Worm (Caenorhabditis elegans) whole organism, L1 larva: ENCODE measurements around the gene F54H5.5.

ENCODE experiments used
- aha-1 ChIP-seq: fragments of 150-350 bp; optimal IDR thresholded peaks from 2 replicates; lab custom pipeline; 2014; ENCODE audit warnings: missing biosample characterization, missing genetic modification characterization
- alr-1 ChIP-seq: fragments of 200-800 bp; sonication (Bioruptor generic); optimal IDR thresholded peaks from 2 replicates; lab custom pipeline; 2018; ENCODE audit warnings: borderline replicate concordance, mild to moderate bottlenecking, missing genetic modification characterization, missing compliant biosample characterization
- aly-2 ChIP-seq: fragments of 150-350 bp; optimal IDR thresholded peaks from 2 replicates; lab custom pipeline; 2014; ENCODE audit warnings: missing biosample characterization, missing genetic modification characterization
- blmp-1 ChIP-seq: fragments of 150-350 bp; optimal IDR thresholded peaks from 2 replicates; lab custom pipeline; 2014; ENCODE audit warnings: missing biosample characterization, missing genetic modification characterization
- ceh-63 ChIP-seq: fragments of 200-800 bp; sonication (Bioruptor generic); optimal IDR thresholded peaks from 2 replicates; lab custom pipeline; 2018; ENCODE audit warnings: mild to moderate bottlenecking, missing genetic modification characterization, missing compliant biosample characterization
- ceh-8 ChIP-seq: fragments of 200-800 bp; sonication (Bioruptor generic); optimal IDR thresholded peaks from 2 replicates; lab custom pipeline; 2018; ENCODE audit warnings: mild to moderate bottlenecking, missing genetic modification characterization, moderate library complexity, missing compliant biosample characterization
- ces-1 ChIP-seq: fragments of 150-350 bp; optimal IDR thresholded peaks from 2 replicates; lab custom pipeline; 2014; ENCODE audit warnings: missing biosample characterization, missing genetic modification reagents, missing genetic modification characterization
- efl-1 ChIP-seq, 4 experiments: fragments of 150-350 bp; optimal IDR thresholded peaks in 3 of 4; peaks in 1 of 4; 1 replicate in 1 of 4; 2 replicates in 3 of 4; lab custom pipeline; 2014; ENCODE audit warnings: missing biosample characterization in 2 of 4, missing genetic modification characterization in 2 of 4, missing genetic modification reagents in 2 of 4
- egl-27 ChIP-seq, 2 experiments: fragments of 150-350 bp in 1 of 2; sonication (generic microtip); optimal IDR thresholded peaks; 3 replicates each; lab custom pipeline; 2017 to 2018; ENCODE audit warnings: missing biosample characterization in 2 of 2, missing genetic modification characterization in 2 of 2, missing genetic modification reagents in 2 of 2
- elt-2 ChIP-seq: sonication (generic microtip); optimal IDR thresholded peaks from 2 replicates; lab custom pipeline; 2016; ENCODE audit warnings: missing genetic modification characterization, mild to moderate bottlenecking, inconsistent platforms, missing compliant biosample characterization, missing genetic modification reagents
- elt-3 ChIP-seq, 6 experiments: fragments of 150-350 bp in 1 of 6; sonication (generic microtip); optimal IDR thresholded peaks; 2 replicates each; lab custom pipeline; 2017 to 2018; ENCODE audit warnings: missing biosample characterization in 6 of 6, missing genetic modification characterization in 6 of 6, inconsistent platforms in 1 of 6
- ets-5 ChIP-seq: fragments of 200-800 bp; sonication (Bioruptor generic); IDR thresholded peaks from 2 replicates; pipeline ENCODE4 v1.3.6; 2022; ENCODE audit warnings: missing genetic modification characterization, missing compliant biosample characterization
- fkh-10 ChIP-seq: sonication (generic microtip); optimal IDR thresholded peaks from 2 replicates; lab custom pipeline; 2017; ENCODE audit warnings: missing biosample characterization, missing genetic modification reagents, missing genetic modification characterization
- fkh-4 ChIP-seq: sonication (generic microtip); optimal IDR thresholded peaks from 2 replicates; lab custom pipeline; 2016; ENCODE audit warnings: missing compliant biosample characterization, missing genetic modification characterization, borderline replicate concordance
- grh-1 ChIP-seq: fragments of 200-800 bp; sonication (Bioruptor generic); IDR thresholded peaks from 2 replicates; pipeline ENCODE4 v1.3.6; 2022; ENCODE audit warnings: missing genetic modification reagents, missing genetic modification characterization, missing compliant biosample characterization
- hpl-2 ChIP-seq: fragments of 150-350 bp; optimal IDR thresholded peaks from 2 replicates; lab custom pipeline; 2014; ENCODE audit warnings: missing biosample characterization, missing genetic modification reagents, missing genetic modification characterization
- irx-1 ChIP-seq: sonication (generic microtip); optimal IDR thresholded peaks from 2 replicates; lab custom pipeline; 2016; ENCODE audit warnings: missing genetic modification characterization, missing compliant biosample characterization
- isw-1 ChIP-seq: fragments of 200-800 bp; sonication (Bioruptor generic); IDR thresholded peaks from 2 replicates; pipeline ENCODE4 v1.3.6; 2022; ENCODE audit warnings: missing genetic modification characterization, missing compliant biosample characterization
- jun-1 ChIP-seq: fragments of 150-350 bp; optimal IDR thresholded peaks from 2 replicates; lab custom pipeline; 2014; ENCODE audit warnings: missing biosample characterization, missing genetic modification reagents, missing genetic modification characterization
- lin-13 ChIP-seq: fragments of 150-350 bp; optimal IDR thresholded peaks from 2 replicates; lab custom pipeline; 2014; ENCODE audit warnings: missing biosample characterization, missing genetic modification reagents, missing genetic modification characterization
- lin-14 ChIP-seq: fragments of 200-800 bp; sonication (Bioruptor generic); optimal IDR thresholded peaks from 2 replicates; lab custom pipeline; 2018; ENCODE audit warnings: mild to moderate bottlenecking, missing genetic modification characterization, moderate library complexity, missing compliant biosample characterization
- lin-15B ChIP-seq: fragments of 150-350 bp; sonication (generic microtip); optimal IDR thresholded peaks from 3 replicates; lab custom pipeline; 2014; ENCODE audit warnings: missing biosample characterization, missing genetic modification characterization
- lin-35 ChIP-seq, 2 experiments: fragments of 150-350 bp; optimal IDR thresholded peaks; 2 replicates each; lab custom pipeline; 2014; ENCODE audit warnings: missing biosample characterization in 2 of 2, missing genetic modification characterization in 2 of 2, missing genetic modification reagents in 2 of 2
- lin-39 ChIP-seq: fragments of 150-350 bp; optimal IDR thresholded peaks from 2 replicates; lab custom pipeline; 2014; ENCODE audit warnings: missing biosample characterization, missing genetic modification reagents, missing genetic modification characterization
- mab-9 ChIP-seq: fragments of 200-800 bp; sonication (Bioruptor generic); IDR thresholded peaks from 2 replicates; pipeline ENCODE4 v1.3.6; 2022; ENCODE audit warnings: missing genetic modification reagents, missing genetic modification characterization, missing compliant biosample characterization
- mef-2 ChIP-seq: fragments of 150-350 bp; optimal IDR thresholded peaks from 2 replicates; lab custom pipeline; 2014; ENCODE audit warnings: missing biosample characterization, missing genetic modification characterization
- mep-1 ChIP-seq: fragments of 150-350 bp; optimal IDR thresholded peaks from 2 replicates; lab custom pipeline; 2014; ENCODE audit warnings: missing biosample characterization, missing genetic modification characterization
- nhr-237 ChIP-seq: fragments of 150-350 bp; optimal IDR thresholded peaks from 2 replicates; lab custom pipeline; 2014; ENCODE audit warnings: missing biosample characterization, missing genetic modification characterization
- nhr-28 ChIP-seq: fragments of 150-350 bp; optimal IDR thresholded peaks from 2 replicates; lab custom pipeline; 2014; ENCODE audit warnings: missing biosample characterization, missing genetic modification characterization
- nhr-71 ChIP-seq: sonication (generic microtip); optimal IDR thresholded peaks from 2 replicates; lab custom pipeline; 2016; ENCODE audit warnings: mild to moderate bottlenecking, missing genetic modification characterization, moderate library complexity, missing compliant biosample characterization
- nhr-77 ChIP-seq: fragments of 150-350 bp; optimal IDR thresholded peaks from 2 replicates; lab custom pipeline; 2014; ENCODE audit warnings: missing biosample characterization, missing genetic modification characterization
- nhr-84 ChIP-seq: sonication (generic microtip); optimal IDR thresholded peaks from 2 replicates; lab custom pipeline; 2017; ENCODE audit warnings: missing biosample characterization, missing genetic modification characterization
- nhr-85 ChIP-seq: sonication (generic microtip); peaks from one replicate; lab custom pipeline; 2016; ENCODE audit warnings: missing genetic modification characterization, inconsistent platforms, missing compliant biosample characterization
- pag-3 ChIP-seq: sonication (generic microtip); optimal IDR thresholded peaks from 2 replicates; lab custom pipeline; 2017; ENCODE audit warnings: missing genetic modification characterization, mild to moderate bottlenecking, missing compliant biosample characterization, antibody characterized with exemption, borderline replicate concordance; ENCODE audit not compliant: insufficient read depth
- rnt-1 ChIP-seq: sonication (generic microtip); optimal IDR thresholded peaks from 2 replicates; lab custom pipeline; 2016; ENCODE audit warnings: mild to moderate bottlenecking, missing genetic modification characterization, moderate library complexity, missing compliant biosample characterization
- skn-1 ChIP-seq: fragments of 150-350 bp; optimal IDR thresholded peaks from 2 replicates; lab custom pipeline; 2014; ENCODE audit warnings: missing biosample characterization, missing genetic modification characterization
- snu-23 ChIP-seq: sonication (generic microtip); optimal IDR thresholded peaks from 2 replicates; lab custom pipeline; 2016; ENCODE audit warnings: missing genetic modification characterization, missing compliant biosample characterization
- sptf-1 ChIP-seq: fragments of 150-350 bp; optimal IDR thresholded peaks from 2 replicates; lab custom pipeline; 2014; ENCODE audit warnings: missing biosample characterization, missing genetic modification characterization
- unc-130 ChIP-seq: fragments of 150-350 bp; optimal IDR thresholded peaks from 2 replicates; lab custom pipeline; 2017; ENCODE audit warnings: missing biosample characterization, missing genetic modification characterization, inconsistent platforms
- zag-1 ChIP-seq: fragments of 150-350 bp; optimal IDR thresholded peaks from 2 replicates; lab custom pipeline; 2014; ENCODE audit warnings: missing biosample characterization, missing genetic modification characterization
- zip-4 ChIP-seq: fragments of 200-800 bp; sonication (Bioruptor generic); optimal IDR thresholded peaks from 2 replicates; lab custom pipeline; 2018; ENCODE audit warnings: mild to moderate bottlenecking, missing genetic modification characterization, moderate library complexity, missing compliant biosample characterization
- ztf-4 ChIP-seq: fragments of 150-350 bp; optimal IDR thresholded peaks from 2 replicates; lab custom pipeline; 2014; ENCODE audit warnings: missing biosample characterization, missing genetic modification characterization

F54H5.5 gene

ce11 chrII:6616135-6616534 is 10.9 kb downstream of the F54H5.5 start:
- TF ChIP-seq lin-15B (tag; lab: Kevin White, UChicago) (no peak), elt-2 (peak; percentile 69), efl-1 (optimal IDR thresholded peaks at IDR 0.05; lab: Kevin White, UChicago) (no peak), efl-1 (GFP tag; optimal IDR thresholded peaks at IDR 0.05 in 1 of 2; lab: Kevin White, UChicago) (peak in 1 of 2 experiments; percentile 21)
- TF ChIP-seq, all 84 proteins: peak for 2

DNA sequence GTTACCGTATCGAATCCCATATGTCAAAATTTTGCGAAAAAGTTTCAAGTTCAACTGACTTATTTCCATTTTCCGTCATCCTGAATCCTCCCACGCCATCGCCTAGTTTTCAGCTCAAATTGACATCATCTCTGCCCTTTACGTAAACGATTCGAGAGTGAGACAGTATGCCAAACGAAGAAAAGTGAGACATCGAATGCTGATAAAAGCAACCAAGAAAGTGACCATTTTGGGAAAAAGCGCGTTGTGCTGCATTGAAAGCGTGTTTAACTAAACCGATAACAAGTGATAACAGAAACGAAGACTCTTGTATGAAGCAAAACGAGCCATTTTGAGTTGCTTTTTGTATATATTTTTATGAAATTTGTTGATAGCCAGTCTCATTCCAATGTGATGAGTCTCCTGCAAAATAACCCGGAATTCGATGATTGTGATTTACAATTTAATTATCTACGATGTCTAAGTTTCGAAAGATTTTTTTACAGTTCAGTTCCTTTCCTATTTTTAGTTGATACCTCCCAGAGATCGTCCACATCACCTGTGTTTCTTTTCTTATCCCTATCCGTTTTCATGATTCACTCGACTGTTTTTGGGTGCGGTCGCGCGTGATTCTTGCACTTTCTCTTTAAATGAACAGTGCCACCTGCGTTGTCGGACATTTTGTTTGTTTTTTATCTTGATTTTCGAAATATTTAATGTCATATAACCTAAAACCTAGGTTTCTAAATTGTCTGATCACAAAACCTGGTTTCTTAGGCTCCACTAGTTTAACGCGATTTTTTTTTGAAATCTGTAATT is 11.7 kb downstream of the F54H5.5 start:
- peak; percentile 95 for TF ChIP-seq blmp-1 (tag; lab: Kevin White, UChicago)
- no peak for TF ChIP-seq lin-15B (tag; lab: Kevin White, UChicago)
- peak in 1 of 6 experiments; percentile 68 for TF ChIP-seq elt-3 (tag; optimal IDR thresholded peaks at IDR 0.05; lab: Kevin White, UChicago)
- peak; percentile 83 for TF ChIP-seq elt-2
- TF ChIP-seq nhr-85 = peak; percentile 84
- no peak for TF ChIP-seq ceh-8 (GFP tag; lab: Kevin White, UChicago)
- TF ChIP-seq mab-9 (GFP tag; lab: Robert Waterston, UW) = no peak
- no peak for TF ChIP-seq zip-4 (GFP tag; lab: Kevin White, UChicago)
- TF ChIP-seq lin-14 (GFP tag; lab: Kevin White, UChicago) = peak; percentile 39
- TF ChIP-seq ets-5 (GFP tag; lab: Robert Waterston, UW) = no peak
- TF ChIP-seq ztf-4 (tag; lab: Kevin White, UChicago) = no peak

DNA sequence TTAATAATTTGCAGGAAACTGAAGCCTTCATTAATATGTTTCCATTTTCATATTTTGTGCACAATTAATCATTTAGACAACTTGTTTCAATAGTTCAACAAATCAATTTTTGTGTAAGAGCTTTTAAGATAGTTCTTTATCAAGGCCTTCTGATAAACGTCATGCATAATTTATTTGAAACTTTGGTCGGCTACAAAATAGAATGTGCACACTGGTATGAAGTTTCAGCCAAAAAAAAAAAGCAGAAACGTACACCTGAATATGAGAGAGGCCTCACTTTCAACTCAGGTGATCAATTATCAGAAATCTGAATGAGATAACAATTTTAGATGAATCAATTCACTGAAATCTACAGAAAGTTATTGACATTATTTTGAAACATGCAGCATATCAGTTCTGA is 12.6 kb downstream of the F54H5.5 start:
- TF ChIP-seq hpl-2 (GFP tag; lab: Kevin White, UChicago) (no peak), alr-1 (tag; lab: Kevin White, UChicago) (no peak), jun-1 (no peak), elt-2 (peak; percentile 63), lin-13 (GFP tag; lab: Kevin White, UChicago) (no peak), nhr-237 (tag; lab: Kevin White, UChicago) (no peak)

DNA sequence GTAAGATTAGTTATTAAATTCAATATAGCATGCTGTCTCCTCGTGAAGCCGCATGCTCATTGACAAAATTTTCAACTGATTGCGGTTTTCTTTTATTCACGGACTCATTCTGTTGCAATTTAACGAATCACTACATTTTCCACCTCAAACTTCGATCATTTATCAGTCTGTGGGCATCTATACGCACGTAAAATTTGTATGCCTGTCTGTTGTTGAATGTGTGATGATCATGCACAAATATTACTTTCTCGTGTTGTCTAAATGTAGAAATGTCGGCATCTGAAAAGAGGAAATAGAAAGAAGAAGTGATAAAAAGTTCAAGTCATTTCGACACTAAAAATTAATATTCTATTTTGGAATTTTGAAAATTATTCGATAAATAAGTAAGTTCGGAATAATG is 14.5 kb downstream of the F54H5.5 start:
- no peak for TF ChIP-seq nhr-28 (tag; lab: Kevin White, UChicago)
- no peak for TF ChIP-seq jun-1
- no peak for TF ChIP-seq zag-1
- TF ChIP-seq sptf-1 (tag; lab: Kevin White, UChicago) = no peak
- no peak for TF ChIP-seq lin-39 (tag; lab: Kevin White, UChicago)
- TF ChIP-seq aly-2 (tag; lab: Kevin White, UChicago) = no peak
- no peak for TF ChIP-seq fkh-10 (GFP tag; lab: Kevin White, UChicago)
- TF ChIP-seq mef-2 (tag; lab: Kevin White, UChicago) = no peak
- peak; percentile 72 for TF ChIP-seq elt-2
- no peak for TF ChIP-seq irx-1 (tag; lab: Kevin White, UChicago)
- peak in 1 of 2 experiments; percentile 34 for TF ChIP-seq lin-35 (GFP tag; optimal IDR thresholded peaks at IDR 0.05; lab: Kevin White, UChicago)
- TF ChIP-seq nhr-77 (tag; lab: Kevin White, UChicago) = no peak
- TF ChIP-seq skn-1 = no peak
- no peak for TF ChIP-seq lin-15B (tag; lab: Kevin White, UChicago)

- TF ChIP-seq grh-1 (GFP tag; lab: Robert Waterston, UW) (no peak), zag-1 (no peak), rnt-1 (tag; lab: Kevin White, UChicago) (no peak), pag-3 (tag; lab: Kevin White, UChicago) (no peak), aha-1 (tag; lab: Kevin White, UChicago) (no peak), ceh-63 (GFP tag; lab: Kevin White, UChicago) (no peak), mep-1 (tag; lab: Kevin White, UChicago) (peak; percentile 66), egl-27 (tag; optimal IDR thresholded peaks at IDR 0.05; lab: Kevin White, UChicago) (no peak), fkh-4 (no peak), lin-14 (GFP tag; lab: Kevin White, UChicago) (peak; percentile 74), isw-1 (GFP tag; lab: Robert Waterston, UW) (no peak), nhr-85 (peak; percentile 87), nhr-77 (tag; lab: Kevin White, UChicago) (no peak), elt-3 (tag; optimal IDR thresholded peaks at IDR 0.05; lab: Kevin White, UChicago) (peak in 3 of 6 experiments; percentile 13 to 48 (median 25)), ces-1 (GFP tag; lab: Kevin White, UChicago) (no peak), skn-1 (no peak), snu-23 (peak; percentile 31), nhr-84 (no peak), unc-130 (tag; lab: Kevin White, UChicago) (no peak), aly-2 (tag; lab: Kevin White, UChicago) (no peak), nhr-71 (tag; lab: Kevin White, UChicago) (peak; percentile 19)
These were observed 16.8 kb downstream of the F54H5.5 start for ce11 chrII:6610262-6610661.
